Fruit fly (Drosophila melanogaster) whole organism, embryonic: Measurements from ENCODE around the gene MED15.

Experiments used
- Asciz ChIP-seq: fragments of 200-800 bp; sonication (Bioruptor generic); optimal IDR thresholded peaks from 2 replicates; lab custom pipeline; 2017; ENCODE audit warnings: missing biosample characterization, mild to moderate bottlenecking, missing genetic modification characterization, missing genetic modification reagents
- Atf6 ChIP-seq: fragments of 200-800 bp; sonication (Bioruptor generic); IDR thresholded peaks from 2 replicates; pipeline ENCODE4 v1.3.6; 2022; ENCODE audit warnings: missing biosample characterization, missing genetic modification characterization
- CG10979 ChIP-seq: fragments of 200-800 bp; sonication (Bioruptor generic); optimal IDR thresholded peaks from 2 replicates; lab custom pipeline; 2018; ENCODE audit warnings: missing biosample characterization, mild to moderate bottlenecking, missing genetic modification characterization, moderate library complexity
- CG12659 ChIP-seq: fragments of 200-800 bp; sonication (Bioruptor generic); optimal IDR thresholded peaks from 3 replicates; lab custom pipeline; 2017; ENCODE audit warnings: mild to moderate bottlenecking, missing biosample characterization, missing genetic modification reagents, missing genetic modification characterization
- CG12769 ChIP-seq: fragments of 200-800 bp; sonication (Bioruptor generic); optimal IDR thresholded peaks from 2 replicates; lab custom pipeline; 2019; ENCODE audit warnings: missing biosample characterization, mild to moderate bottlenecking, missing genetic modification characterization, moderate library complexity
- CG1647 ChIP-seq: fragments of 200-800 bp; sonication (Bioruptor generic); optimal IDR thresholded peaks from 3 replicates; lab custom pipeline; 2016; ENCODE audit warnings: missing biosample characterization, missing genetic modification characterization
- CG17612 ChIP-seq: fragments of 200-800 bp; sonication (Bioruptor generic); IDR thresholded peaks from 2 replicates; pipeline ENCODE4 v1.3.6; 2022; ENCODE audit warnings: missing biosample characterization, missing genetic modification characterization
- CG17802 ChIP-seq: fragments of 200-800 bp; sonication (Bioruptor generic); optimal IDR thresholded peaks from 2 replicates; lab custom pipeline; 2018; ENCODE audit warnings: missing biosample characterization, mild to moderate bottlenecking, missing genetic modification characterization, moderate library complexity
- CG18262 ChIP-seq: fragments of 200-800 bp; optimal IDR thresholded peaks from 3 replicates; lab custom pipeline; 2019; ENCODE audit warnings: missing biosample characterization, mild to moderate bottlenecking, missing genetic modification characterization, moderate library complexity
- CG2120 ChIP-seq: fragments of 200-800 bp; sonication (Bioruptor generic); optimal IDR thresholded peaks from 3 replicates; lab custom pipeline; 2016; ENCODE audit warnings: missing biosample characterization, missing genetic modification characterization
- CG43689 ChIP-seq: fragments of 200-800 bp; sonication (Bioruptor generic); IDR thresholded peaks from 2 replicates; pipeline ENCODE4 v1.3.6; 2022; ENCODE audit warnings: missing biosample characterization, missing genetic modification characterization
- CG6765 ChIP-seq: fragments of 200-800 bp; sonication (Bioruptor generic); optimal IDR thresholded peaks from 3 replicates; lab custom pipeline; 2017; ENCODE audit warnings: missing biosample characterization, mild to moderate bottlenecking, missing genetic modification characterization
- CG6854 ChIP-seq: fragments of 200-800 bp; sonication (Bioruptor generic); optimal IDR thresholded peaks from 3 replicates; lab custom pipeline; 2017; ENCODE audit warnings: missing biosample characterization, mild to moderate bottlenecking, missing genetic modification characterization
- CG7786 ChIP-seq: fragments of 200-800 bp; sonication (Bioruptor generic); optimal IDR thresholded peaks from 2 replicates; lab custom pipeline; 2016; ENCODE audit warnings: missing biosample characterization, missing genetic modification characterization
- Dip3 ChIP-seq: fragments of 200-800 bp; sonication (Bioruptor generic); optimal IDR thresholded peaks from 3 replicates; lab custom pipeline; 2016; ENCODE audit warnings: missing biosample characterization, missing genetic modification characterization
- HLH4C ChIP-seq: fragments of 200-800 bp; sonication (Bioruptor generic); IDR thresholded peaks from 3 replicates; pipeline ENCODE4 v1.3.6; 2022; ENCODE audit warnings: missing biosample characterization, missing genetic modification characterization; ENCODE audit not compliant: partially characterized antibody
- Hand ChIP-seq: fragments of 200-800 bp; sonication (Bioruptor generic); optimal IDR thresholded peaks from 2 replicates; lab custom pipeline; 2017; ENCODE audit warnings: mild to moderate bottlenecking, missing biosample characterization, missing genetic modification reagents, missing genetic modification characterization
- Jarid2 ChIP-seq: fragments of 200-800 bp; sonication (Bioruptor generic); optimal IDR thresholded peaks from 3 replicates; lab custom pipeline; 2017; ENCODE audit warnings: mild to moderate bottlenecking, missing biosample characterization, missing genetic modification reagents, missing genetic modification characterization
- Myb ChIP-seq: fragments of 200-800 bp; sonication (Bioruptor generic); optimal IDR thresholded peaks from 2 replicates; lab custom pipeline; 2016; ENCODE audit warnings: missing biosample characterization, missing genetic modification characterization
- Oli ChIP-seq: fragments of 200-800 bp; sonication (Bioruptor generic); optimal IDR thresholded peaks from 2 replicates; lab custom pipeline; 2018; ENCODE audit warnings: missing biosample characterization, mild to moderate bottlenecking, missing genetic modification characterization, moderate library complexity
- Optix ChIP-seq: fragments of 200-800 bp; sonication (Bioruptor generic); IDR thresholded peaks from 3 replicates; pipeline ENCODE4 v1.3.6; 2022; ENCODE audit warnings: missing biosample characterization, missing genetic modification characterization
- Sox102F ChIP-seq: fragments of 200-800 bp; sonication (Bioruptor generic); optimal IDR thresholded peaks from 2 replicates; lab custom pipeline; 2018; ENCODE audit warnings: missing biosample characterization, mild to moderate bottlenecking, missing genetic modification characterization, moderate library complexity
- abd-A ChIP-seq: fragments of 200-800 bp; sonication (Bioruptor generic); optimal IDR thresholded peaks from 3 replicates; lab custom pipeline; 2019; ENCODE audit warnings: missing biosample characterization, mild to moderate bottlenecking, missing genetic modification characterization, moderate library complexity
- ap ChIP-seq: fragments of 200-800 bp; sonication (Bioruptor generic); IDR thresholded peaks from 2 replicates; pipeline ENCODE4 v1.3.6; 2022; ENCODE audit warnings: missing biosample characterization, missing genetic modification characterization
- ash1 ChIP-seq: fragments of 200-800 bp; sonication (Bioruptor generic); optimal IDR thresholded peaks from 2 replicates; lab custom pipeline; 2018; ENCODE audit warnings: missing biosample characterization, mild to moderate bottlenecking, missing genetic modification characterization
- bowl ChIP-seq: fragments of 200-800 bp; sonication (Bioruptor generic); IDR thresholded peaks from 2 replicates; pipeline ENCODE4 v1.3.6; 2022; ENCODE audit warnings: missing biosample characterization, missing genetic modification characterization
- cg ChIP-seq: fragments of 200-800 bp; sonication (Bioruptor generic); optimal IDR thresholded peaks from 3 replicates; lab custom pipeline; 2019; ENCODE audit warnings: missing biosample characterization, mild to moderate bottlenecking, missing genetic modification characterization, moderate library complexity
- da ChIP-seq: fragments of 200-800 bp; sonication (Bioruptor generic); optimal IDR thresholded peaks from 2 replicates; lab custom pipeline; 2016; ENCODE audit warnings: missing biosample characterization, missing genetic modification characterization
- esg ChIP-seq: fragments of 200-800 bp; sonication (Bioruptor generic); conservative IDR thresholded peaks from 2 replicates; pipeline ENCODE4 v1.3.6; 2022; ENCODE audit warnings: missing biosample characterization, missing genetic modification characterization
- gro ChIP-seq: fragments of 200-800 bp; sonication (Bioruptor generic); optimal IDR thresholded peaks from 2 replicates; lab custom pipeline; 2016; ENCODE audit warnings: missing biosample characterization, missing genetic modification characterization
- gsb-n ChIP-seq: fragments of 200-800 bp; sonication (Bioruptor generic); optimal IDR thresholded peaks from 3 replicates; lab custom pipeline; 2018; ENCODE audit warnings: missing biosample characterization, mild to moderate bottlenecking, missing genetic modification characterization
- hb ChIP-seq: fragments of 200-800 bp; sonication (Bioruptor generic); IDR thresholded peaks from 3 replicates; pipeline ENCODE4 v1.3.6; 2022; ENCODE audit warnings: missing biosample characterization, missing genetic modification characterization; ENCODE audit not compliant: partially characterized antibody
- hth ChIP-seq: fragments of >200 bp; optimal IDR thresholded peaks from 2 replicates; lab custom pipeline; 2017; ENCODE audit warnings: inconsistent platforms
- kay ChIP-seq: fragments of 200-800 bp; sonication (Bioruptor generic); optimal IDR thresholded peaks from 2 replicates; lab custom pipeline; 2016; ENCODE audit warnings: missing biosample characterization, missing genetic modification characterization
- ken ChIP-seq: fragments of 200-800 bp; sonication (Bioruptor generic); IDR thresholded peaks from 3 replicates; pipeline ENCODE4 v1.3.6; 2022; ENCODE audit warnings: missing biosample characterization, missing genetic modification characterization
- knrl ChIP-seq: fragments of 200-800 bp; sonication (Bioruptor generic); IDR thresholded peaks from 3 replicates; pipeline ENCODE4 v1.3.6; 2022; ENCODE audit warnings: missing biosample characterization, missing genetic modification characterization; ENCODE audit not compliant: partially characterized antibody
- pb ChIP-seq: fragments of 200-800 bp; sonication (Bioruptor generic); optimal IDR thresholded peaks from 3 replicates; lab custom pipeline; 2016; ENCODE audit warnings: missing biosample characterization, missing genetic modification characterization
- pfk ChIP-seq: fragments of 200-800 bp; sonication (Bioruptor generic); optimal IDR thresholded peaks from 2 replicates; lab custom pipeline; 2018; ENCODE audit warnings: missing biosample characterization, mild to moderate bottlenecking, missing genetic modification characterization, moderate library complexity
- pita ChIP-seq: fragments of 200-800 bp; sonication (Bioruptor generic); optimal IDR thresholded peaks from 2 replicates; lab custom pipeline; 2017; ENCODE audit warnings: missing biosample characterization, mild to moderate bottlenecking, missing genetic modification characterization
- pum ChIP-seq: fragments of 200-800 bp; sonication (Bioruptor generic); optimal IDR thresholded peaks from 2 replicates; lab custom pipeline; 2016; ENCODE audit warnings: missing biosample characterization, missing genetic modification characterization
- run ChIP-seq: fragments of 200-800 bp; sonication (Bioruptor generic); optimal IDR thresholded peaks from 3 replicates; lab custom pipeline; 2018; ENCODE audit warnings: missing biosample characterization, mild to moderate bottlenecking, missing genetic modification characterization
- sd ChIP-seq: fragments of 200-800 bp; sonication (Bioruptor generic); optimal IDR thresholded peaks from 3 replicates; lab custom pipeline; 2018; ENCODE audit warnings: missing biosample characterization, mild to moderate bottlenecking, missing genetic modification characterization, moderate library complexity
- seq ChIP-seq: fragments of 200-800 bp; sonication (Bioruptor generic); IDR thresholded peaks from 2 replicates; pipeline ENCODE4 v1.3.6; 2022; ENCODE audit warnings: missing biosample characterization, missing genetic modification characterization
- shn ChIP-seq: fragments of 200-800 bp; sonication (Bioruptor generic); optimal IDR thresholded peaks from 3 replicates; lab custom pipeline; 2016; ENCODE audit warnings: missing biosample characterization, missing genetic modification characterization
- sisA ChIP-seq: fragments of 200-800 bp; sonication (Bioruptor generic); IDR thresholded peaks from 2 replicates; pipeline ENCODE4 v1.3.6; 2022; ENCODE audit warnings: missing biosample characterization, missing genetic modification characterization
- sqz ChIP-seq: fragments of 200-800 bp; sonication (Bioruptor generic); optimal IDR thresholded peaks from 3 replicates; lab custom pipeline; 2018; ENCODE audit warnings: missing biosample characterization, mild to moderate bottlenecking, missing genetic modification characterization
- ssp ChIP-seq: fragments of 200-800 bp; sonication (Bioruptor generic); IDR thresholded peaks from 2 replicates; pipeline ENCODE4 v1.3.6; 2022; ENCODE audit warnings: missing biosample characterization, missing genetic modification characterization
- zen ChIP-seq: fragments of 200-800 bp; sonication (Bioruptor generic); optimal IDR thresholded peaks from 3 replicates; lab custom pipeline; 2018; ENCODE audit warnings: missing biosample characterization, mild to moderate bottlenecking, missing genetic modification characterization, moderate library complexity
- zfh1 ChIP-seq: fragments of 200-800 bp; sonication (Bioruptor generic); IDR thresholded peaks from 3 replicates; pipeline ENCODE4 v1.3.6; 2022; ENCODE audit warnings: missing biosample characterization, missing genetic modification characterization

Gene MED15

dm6 chr2L:430820-431628 lies 41.8 kb upstream of the MED15 start, which contains the start of gene ex (continued):
- TF ChIP-seq gro (GFP tag; lab: Kevin White, UChicago) (no peak), CG1647 (GFP tag; lab: Kevin White, UChicago) (no peak), Oli (tag; lab: Kevin White, UChicago) (no peak), run (tag; lab: Kevin White, UChicago) (peak; percentile 26), pb (GFP tag; lab: Kevin White, UChicago) (peak; percentile 30), zfh1 (GFP tag; lab: Robert Waterston, UW) (no peak; the same call in 2 of the 3 replicates), sd (tag; lab: Kevin White, UChicago) (peak; percentile 67), CG12659 (peak; percentile 57), hb (no peak), Sox102F (GFP tag; lab: Kevin White, UChicago) (peak; percentile 42), CG43689 (GFP tag; lab: Robert Waterston, UW) (no peak), Myb (GFP tag; lab: Kevin White, UChicago) (peak; percentile 28), gsb-n (tag; lab: Kevin White, UChicago) (peak; percentile 38), CG18262 (tag; lab: Kevin White, UChicago) (peak; percentile 79), CG17612 (GFP tag; lab: Robert Waterston, UW) (no peak), sisA (GFP tag; lab: Robert Waterston, UW) (no peak), hth (no peak), zen (tag; lab: Kevin White, UChicago) (no peak), Dip3 (no peak), sqz (peak; percentile 21), CG10979 (no peak), cg (peak; percentile 59), shn (peak; percentile 50), Optix (GFP tag; lab: Robert Waterston, UW) (no peak), ash1 (GFP tag; lab: Kevin White, UChicago) (peak; percentile 14), CG2120 (peak; percentile 31), pita (GFP tag; lab: Kevin White, UChicago) (no peak), ap (no peak), Jarid2 (GFP tag; lab: Kevin White, UChicago) (peak; percentile 96), Hand (GFP tag; lab: Kevin White, UChicago) (no peak), ken (GFP tag; lab: Robert Waterston, UW) (0 out of 3 replicates have a peak, but pooled peaks have one; percentile 44), pfk (peak; percentile 66), CG6765 (GFP tag; lab: Kevin White, UChicago) (peak; percentile 82), ssp (GFP tag; lab: Robert Waterston, UW) (no peak), CG6854 (GFP tag; lab: Kevin White, UChicago) (peak; percentile 58), Atf6 (GFP tag; lab: Robert Waterston, UW) (peak; percentile 58), seq (GFP tag; lab: Robert Waterston, UW) (no peak; the same call in 1 of the 2 replicates), HLH4C (GFP tag; lab: Robert Waterston, UW) (peak; percentile 43; the same call in 1 of the 3 replicates), bowl (GFP tag; lab: Robert Waterston, UW) (peak; percentile 55; the same call in 1 of the 2 replicates), knrl (GFP tag; lab: Robert Waterston, UW) (no peak), pum (GFP tag; lab: Kevin White, UChicago) (no peak), Asciz (GFP tag; lab: Kevin White, UChicago) (peak; percentile 89), da (GFP tag; lab: Kevin White, UChicago) (no peak), CG7786 (no peak), CG17802 (tag; lab: Kevin White, UChicago) (no peak), abd-A (peak; percentile 60), CG12769 (tag; lab: Kevin White, UChicago) (peak; percentile 64), esg (GFP tag; lab: Robert Waterston, UW) (no peak), kay (GFP tag; lab: Kevin White, UChicago) (peak; percentile 7)
